Worm (Caenorhabditis elegans): ENCODE measurements around the gene C18B2.5.

- TF ChIP-seq nhr-12 (tag; optimal IDR thresholded peaks at IDR 0.05) (no peak), unc-62 (GFP tag; optimal IDR thresholded peaks at IDR 0.05) (no peak), nhr-28 (tag; optimal IDR thresholded peaks at IDR 0.05) (no peak), pqm-1 (tag; optimal IDR thresholded peaks at IDR 0.05) (peak; percentile 76), ama-1 (optimal IDR thresholded peaks at IDR 0.05) (no peak), snpc-4 (tag; optimal IDR thresholded peaks at IDR 0.05) (no peak), fkh-10 (GFP tag; optimal IDR thresholded peaks at IDR 0.05) (no peak), elt-1 (tag; optimal IDR thresholded peaks at IDR 0.05) (no peak), fos-1 (tag; optimal IDR thresholded peaks at IDR 0.05) (no peak), ceh-82 (tag; optimal IDR thresholded peaks at IDR 0.05) (no peak), egl-27 (tag; optimal IDR thresholded peaks at IDR 0.05) (no peak), mdl-1 (tag; optimal IDR thresholded peaks at IDR 0.05) (no peak)
Observed at ce11 chrX:3613665-3614064, 2.8 kb upstream of the C18B2.5 start.
